Worm (Caenorhabditis elegans) whole organism, early embryonic: ENCODE measurements around the gene rin-1.

Source experiments
- F13C5.2 ChIP-seq: sonication (generic microtip); optimal IDR thresholded peaks from 2 replicates; lab custom pipeline; 2017; ENCODE audit warnings: mild to moderate bottlenecking, missing genetic modification characterization, inconsistent platforms, missing compliant biosample characterization
- ama-1 ChIP-seq: fragments of 150-350 bp; optimal IDR thresholded peaks from 2 replicates; lab custom pipeline; 2014
- ceh-13 ChIP-seq: fragments of 200-800 bp; sonication (Bioruptor generic); optimal IDR thresholded peaks from 2 replicates; lab custom pipeline; 2018; ENCODE audit warnings: mild to moderate bottlenecking, missing genetic modification characterization, missing compliant biosample characterization
- ceh-36 ChIP-seq: sonication (generic microtip); optimal IDR thresholded peaks from 2 replicates; lab custom pipeline; 2016; ENCODE audit warnings: missing genetic modification characterization, inconsistent platforms, missing compliant biosample characterization
- ets-7 ChIP-seq: sonication (generic microtip); optimal IDR thresholded peaks from 2 replicates; lab custom pipeline; 2016; ENCODE audit warnings: missing genotype, missing genetic modification characterization, missing compliant biosample characterization
- hmbx-1 ChIP-seq: sonication (generic microtip); optimal IDR thresholded peaks from 2 replicates; lab custom pipeline; 2016; ENCODE audit warnings: mild to moderate bottlenecking, missing genetic modification characterization, missing compliant biosample characterization
- hnd-1 ChIP-seq: sonication (generic microtip); optimal IDR thresholded peaks from 2 replicates; lab custom pipeline; 2016; ENCODE audit warnings: missing genetic modification characterization, missing compliant biosample characterization

ce11 chrV:14853739-14854138 is 38.3 kb upstream of the rin-1 start:
- no peak for TF ChIP-seq ets-7 (tag; lab: Kevin White, UChicago)
- no peak for TF ChIP-seq ama-1 (lab: Kevin White, UChicago)
- no peak for TF ChIP-seq ceh-36 (tag; lab: Kevin White, UChicago)
- TF ChIP-seq ceh-13, result no peak
- no peak for TF ChIP-seq hnd-1 (tag; lab: Kevin White, UChicago)
- no peak for TF ChIP-seq hmbx-1 (tag; lab: Kevin White, UChicago)
- no peak for TF ChIP-seq F13C5.2
